Worm (Caenorhabditis elegans): ENCODE measurements around the gene C16D9.3.
A peak's percentile ranks its signal among the peaks of the same experiment; 100 is the strongest.

- TF ChIP-seq F57A8.1 (GFP tag; optimal IDR thresholded peaks at IDR 0.05) (no peak), sptf-2 (GFP tag; optimal IDR thresholded peaks at IDR 0.05) (no peak), cebp-1 (GFP tag; IDR thresholded peaks at IDR 0.05) (no peak), cebp-1 (tag; optimal IDR thresholded peaks at IDR 0.05) (peak; percentile 15), unc-62 (GFP tag; optimal IDR thresholded peaks at IDR 0.05) (no peak), mes-4 (tag; optimal IDR thresholded peaks at IDR 0.05) (no peak), F57C9.4 (tag; optimal IDR thresholded peaks at IDR 0.05) (no peak)
These were observed 22.1 kb downstream of the C16D9.3 start, which contains the start of gene K07C11.8 for ce11 chrV:8217661-8218265.

All from whole organism, young adult.